Fruit fly (Drosophila melanogaster) whole organism, prepupa: ENCODE measurements around the gene BRWD3.
A peak's percentile ranks its signal among the peaks of the same experiment; 100 is the strongest.

ENCODE experiments used
- Blimp-1 ChIP-seq: fragments of 200-800 bp; sonication (Bioruptor generic); optimal IDR thresholded peaks from 3 replicates; lab custom pipeline; 2017; ENCODE audit warnings: missing biosample characterization, missing genetic modification characterization, mild to moderate bottlenecking, moderate library complexity, missing genetic modification reagents
- CG10631 ChIP-seq: fragments of 200-800 bp; sonication (Bioruptor generic); optimal IDR thresholded peaks from 2 replicates; lab custom pipeline; 2016; ENCODE audit warnings: missing biosample characterization, missing genetic modification characterization
- CG10669 ChIP-seq: fragments of 200-800 bp; sonication (Bioruptor generic); optimal IDR thresholded peaks from 3 replicates; lab custom pipeline; 2018; ENCODE audit warnings: missing biosample characterization, mild to moderate bottlenecking, missing genetic modification characterization, moderate library complexity
- CG11294 ChIP-seq: fragments of 200-800 bp; sonication (Bioruptor generic); IDR thresholded peaks from 2 replicates; pipeline ENCODE4 v1.3.6; 2022; ENCODE audit warnings: missing biosample characterization, missing genetic modification characterization
- CG11902 ChIP-seq: fragments of 200-800 bp; sonication (Bioruptor generic); optimal IDR thresholded peaks from 3 replicates; lab custom pipeline; 2016; ENCODE audit warnings: missing biosample characterization, missing genetic modification characterization
- CG1621 ChIP-seq: fragments of 200-800 bp; sonication (Bioruptor generic); optimal IDR thresholded peaks from 3 replicates; lab custom pipeline; 2018; ENCODE audit warnings: missing biosample characterization, mild to moderate bottlenecking, missing genetic modification characterization
- CG3032 ChIP-seq: fragments of 200-800 bp; optimal IDR thresholded peaks from 2 replicates; lab custom pipeline; 2019; ENCODE audit warnings: missing biosample characterization, mild to moderate bottlenecking, missing genetic modification characterization, moderate library complexity
- CG31627 ChIP-seq: fragments of 200-800 bp; sonication (Bioruptor generic); optimal IDR thresholded peaks from 3 replicates; lab custom pipeline; 2016; ENCODE audit warnings: missing biosample characterization, missing genetic modification characterization
- CG34406 ChIP-seq: fragments of 200-800 bp; sonication (Bioruptor generic); optimal IDR thresholded peaks from 3 replicates; lab custom pipeline; 2016; ENCODE audit warnings: missing biosample characterization, missing genetic modification characterization
- CG3919 ChIP-seq: fragments of 200-800 bp; sonication (Bioruptor generic); optimal IDR thresholded peaks from 3 replicates; lab custom pipeline; 2016; ENCODE audit warnings: missing biosample characterization, missing genetic modification characterization
- CG4318 ChIP-seq: fragments of 200-800 bp; sonication (Bioruptor generic); optimal IDR thresholded peaks from 3 replicates; lab custom pipeline; 2017; ENCODE audit warnings: missing biosample characterization, mild to moderate bottlenecking, missing genetic modification characterization
- CG6808 ChIP-seq: fragments of 200-800 bp; sonication (Bioruptor generic); optimal IDR thresholded peaks from 3 replicates; lab custom pipeline; 2017; ENCODE audit warnings: missing biosample characterization, missing genetic modification characterization, mild to moderate bottlenecking, moderate library complexity, missing genetic modification reagents
- CG8119 ChIP-seq: fragments of 200-800 bp; sonication (Bioruptor generic); IDR thresholded peaks from 3 replicates; pipeline ENCODE4 v1.3.6; 2022; ENCODE audit warnings: missing biosample characterization, missing genetic modification characterization
- CG8319 ChIP-seq: fragments of 200-800 bp; sonication (Bioruptor generic); optimal IDR thresholded peaks from 3 replicates; lab custom pipeline; 2016; ENCODE audit warnings: missing biosample characterization, missing genetic modification characterization
- CG8632 ChIP-seq: fragments of 200-800 bp; sonication (Bioruptor generic); optimal IDR thresholded peaks from 3 replicates; lab custom pipeline; 2016; ENCODE audit warnings: missing biosample characterization, missing genetic modification characterization
- Eip75B ChIP-seq: fragments of 200-800 bp; sonication (Bioruptor generic); optimal IDR thresholded peaks from 3 replicates; lab custom pipeline; 2016; ENCODE audit warnings: missing biosample characterization, missing genetic modification characterization
- Eip78C ChIP-seq: fragments of 200-800 bp; sonication (Bioruptor generic); peaks from one replicate; lab custom pipeline; 2016; ENCODE audit warnings: missing biosample characterization, missing genetic modification characterization
- Ets21C ChIP-seq: fragments of 200-800 bp; sonication (Bioruptor generic); optimal IDR thresholded peaks from 3 replicates; lab custom pipeline; 2016; ENCODE audit warnings: missing biosample characterization, missing genetic modification characterization
- Ets96B ChIP-seq: fragments of 200-800 bp; optimal IDR thresholded peaks from 2 replicates; lab custom pipeline; 2019; ENCODE audit warnings: missing biosample characterization, mild to moderate bottlenecking, missing genetic modification characterization, moderate library complexity
- Hr39 ChIP-seq: fragments of 200-800 bp; sonication (Bioruptor generic); optimal IDR thresholded peaks from 2 replicates; lab custom pipeline; 2016; ENCODE audit warnings: missing biosample characterization, missing genetic modification characterization
- Hr4 ChIP-seq: fragments of 200-800 bp; sonication (Bioruptor generic); optimal IDR thresholded peaks from 3 replicates; lab custom pipeline; 2016; ENCODE audit warnings: missing biosample characterization, missing genetic modification characterization
- OdsH ChIP-seq: fragments of 200-800 bp; sonication (Bioruptor generic); optimal IDR thresholded peaks from 3 replicates; lab custom pipeline; 2016; ENCODE audit warnings: missing biosample characterization, missing genetic modification characterization
- Sox102F ChIP-seq: fragments of 200-800 bp; sonication (Bioruptor generic); optimal IDR thresholded peaks from 2 replicates; lab custom pipeline; 2016; ENCODE audit warnings: missing biosample characterization, mild to moderate bottlenecking, missing genetic modification characterization
- Sox15 ChIP-seq: fragments of 200-800 bp; sonication (Bioruptor generic); optimal IDR thresholded peaks from 3 replicates; lab custom pipeline; 2016; ENCODE audit warnings: missing biosample characterization, missing genetic modification characterization
- eg ChIP-seq: fragments of 200-800 bp; sonication (Bioruptor generic); IDR thresholded peaks from 3 replicates; pipeline ENCODE4 v1.3.6; 2022; ENCODE audit warnings: missing biosample characterization, missing genetic modification characterization
- esn ChIP-seq: fragments of 200-800 bp; sonication (Bioruptor generic); optimal IDR thresholded peaks from 2 replicates; lab custom pipeline; 2016; ENCODE audit warnings: missing biosample characterization, mild to moderate bottlenecking, missing genetic modification characterization, moderate library complexity
- fd85E ChIP-seq: fragments of 200-800 bp; sonication (Bioruptor generic); optimal IDR thresholded peaks from 3 replicates; lab custom pipeline; 2016; ENCODE audit warnings: missing biosample characterization, missing genetic modification characterization
- lz ChIP-seq: fragments of 200-800 bp; sonication (Bioruptor generic); optimal IDR thresholded peaks from 3 replicates; lab custom pipeline; 2016; ENCODE audit warnings: missing biosample characterization, missing genetic modification characterization
- net ChIP-seq: fragments of 200-800 bp; sonication (Bioruptor generic); optimal IDR thresholded peaks from 3 replicates; lab custom pipeline; 2016; ENCODE audit warnings: missing biosample characterization, missing genetic modification characterization
- pdm3 ChIP-seq: fragments of 200-800 bp; sonication (Bioruptor generic); optimal IDR thresholded peaks from 3 replicates; lab custom pipeline; 2016; ENCODE audit warnings: missing biosample characterization, missing genetic modification characterization
- svp ChIP-seq: fragments of 200-800 bp; sonication (Bioruptor generic); peaks from one replicate; lab custom pipeline; 2016; ENCODE audit warnings: missing biosample characterization, missing genetic modification characterization
- topi ChIP-seq: fragments of 200-800 bp; sonication (Bioruptor generic); optimal IDR thresholded peaks from 3 replicates; lab custom pipeline; 2016; ENCODE audit warnings: missing biosample characterization, missing genetic modification characterization

BRWD3 gene

DNA sequence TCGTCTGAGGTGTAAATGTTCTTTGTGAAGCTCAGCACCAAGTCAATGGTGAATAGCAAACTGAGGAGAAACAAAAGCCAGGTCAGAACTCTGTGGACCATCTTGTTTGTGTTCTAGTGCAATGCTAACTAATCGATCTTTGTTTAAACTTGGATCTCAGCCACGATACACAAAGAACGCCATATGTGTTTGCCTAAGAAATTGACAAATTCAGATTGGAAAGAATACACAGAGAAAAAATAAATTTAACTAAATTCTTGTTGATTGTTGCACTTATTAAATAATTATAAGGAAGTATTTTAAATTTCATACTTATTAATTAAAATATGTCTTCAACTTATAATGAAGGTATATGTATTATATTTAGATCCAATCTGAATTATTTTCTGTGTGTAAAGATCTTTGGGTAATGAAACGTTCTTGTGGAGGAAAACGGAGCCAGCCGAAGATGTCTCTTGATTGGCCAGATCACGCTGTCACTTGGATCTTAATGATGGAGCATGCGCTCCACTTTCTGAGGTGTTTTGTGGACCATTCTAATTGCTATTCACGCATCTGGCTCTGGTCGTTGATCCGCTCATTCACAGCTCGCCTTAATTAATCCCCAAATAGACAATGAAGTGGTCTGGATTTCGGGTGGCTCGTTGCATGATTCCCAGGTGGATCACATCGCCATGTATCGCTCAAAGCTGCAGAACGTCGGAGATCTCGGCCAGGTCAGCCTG is 46.2 kb downstream of the BRWD3 start, which contains the start of the genes CG17784 and CG13613:
Gene CG17784 (minus strand): TSS at position 101 of the 725 bp plus-strand sequence.
Gene CG13613 (plus strand): TSS at position 675 of the 725 bp plus-strand sequence.
- TF ChIP-seq CG8632 (GFP tag; lab: Kevin White, UChicago) (no peak), lz (GFP tag; lab: Kevin White, UChicago) (no peak), net (GFP tag; lab: Kevin White, UChicago) (no peak)

DNA sequence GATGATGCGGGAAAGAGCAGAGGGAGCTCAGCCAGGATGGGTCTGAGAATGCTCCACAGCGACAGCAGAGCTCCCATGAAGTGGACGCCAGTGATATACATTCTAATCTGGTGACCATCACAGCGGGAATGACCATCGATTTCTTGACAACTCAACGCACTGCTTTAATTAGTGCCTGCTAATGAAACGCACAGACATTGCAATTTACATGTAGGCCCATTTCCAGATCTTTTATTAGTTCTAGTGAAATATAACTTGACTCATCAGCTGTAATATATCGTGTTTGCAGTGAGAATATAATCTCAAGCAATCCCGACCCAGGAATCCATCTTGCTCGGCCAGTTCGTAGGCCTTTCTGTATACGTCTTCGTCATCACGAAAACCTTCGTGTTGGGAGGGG is 48.3 kb downstream of the BRWD3 start, which contains the start of gene CG42811:
Gene CG42811 (minus strand): TSS at position 101 of the 400 bp plus-strand sequence.
- TF ChIP-seq Blimp-1 (no peak), Ets96B (no peak), fd85E (no peak), CG11902 (GFP tag; lab: Kevin White, UChicago) (no peak), CG10669 (GFP tag; lab: Kevin White, UChicago) (no peak), eg (GFP tag; lab: Robert Waterston, UW) (no peak), CG34406 (no peak), CG11294 (GFP tag; lab: Robert Waterston, UW) (no peak), CG3032 (no peak)
- TF ChIP-seq, all 60 proteins: peak for 0

DNA sequence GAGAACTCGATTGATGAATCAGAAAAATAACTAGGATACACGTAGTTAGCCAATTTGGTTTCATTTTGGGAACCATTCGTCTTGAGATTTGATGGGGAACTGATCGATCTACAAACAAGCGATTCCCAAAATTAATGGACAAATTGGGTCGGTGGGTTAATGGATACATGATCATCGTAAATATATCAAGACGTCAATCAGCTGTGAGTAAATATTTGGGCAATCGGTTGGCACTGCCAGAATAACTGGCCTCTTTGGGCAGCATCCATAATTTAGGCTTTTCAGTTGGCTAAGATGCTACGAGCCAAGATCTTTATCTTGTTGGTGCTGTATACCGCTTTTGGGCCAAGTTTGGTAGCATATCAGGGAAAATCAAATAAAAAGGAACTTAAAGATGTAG is 49.3 kb downstream of the BRWD3 start, which contains the start of the genes CG42812 and CG33341:
Gene CG42812 (minus strand): TSS at position 101 of the 400 bp plus-strand sequence.
Gene CG33341 (plus strand): TSS at position 295 of the 400 bp plus-strand sequence.
- peak; percentile 20 for TF ChIP-seq svp
- no peak for TF ChIP-seq Sox102F (GFP tag; lab: Kevin White, UChicago)

DNA sequence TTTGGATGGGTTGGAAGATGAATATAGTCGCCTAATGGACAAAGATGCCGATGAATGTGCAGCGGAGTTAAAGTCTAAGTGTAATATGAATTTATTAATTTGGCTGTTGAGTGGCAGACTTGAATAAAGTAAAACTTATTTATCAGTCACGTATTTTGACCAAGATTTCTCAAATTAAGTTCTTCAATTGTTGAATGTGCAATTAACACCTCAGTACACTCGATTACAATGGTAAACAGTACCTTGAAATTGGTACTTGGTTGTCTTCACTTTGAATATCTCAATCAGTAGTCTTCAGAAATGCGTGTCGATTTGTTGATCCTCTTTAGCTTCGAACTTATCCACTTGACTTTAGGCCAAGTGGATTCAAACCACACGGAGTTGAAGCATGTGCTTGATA is 50.5 kb downstream of the BRWD3 start, which contains the start of gene CG13614:
Gene CG13614 (plus strand): TSS at position 301 of the 400 bp plus-strand sequence.
- TF ChIP-seq Eip75B, result no peak
- TF ChIP-seq Blimp-1, result no peak
- TF ChIP-seq OdsH (GFP tag; lab: Kevin White, UChicago), result no peak
- no peak for TF ChIP-seq CG11294 (GFP tag; lab: Robert Waterston, UW)
- no peak for TF ChIP-seq Ets96B
- TF ChIP-seq Sox15 (GFP tag; lab: Kevin White, UChicago), result no peak
- no peak for TF ChIP-seq CG1621 (tag; lab: Kevin White, UChicago)
- no peak for TF ChIP-seq CG31627 (GFP tag; lab: Kevin White, UChicago)
- TF ChIP-seq Hr4 (GFP tag; lab: Kevin White, UChicago), result no peak
- TF ChIP-seq pdm3, result no peak
- TF ChIP-seq Eip78C, result no peak
- no peak for TF ChIP-seq esn (GFP tag; lab: Kevin White, UChicago)
- TF ChIP-seq topi (GFP tag; lab: Kevin White, UChicago), result no peak
- no peak for TF ChIP-seq CG8319
- no peak for TF ChIP-seq CG3919 (GFP tag; lab: Kevin White, UChicago)
- TF ChIP-seq Ets21C (GFP tag; lab: Kevin White, UChicago), result no peak
- TF ChIP-seq CG8119, result no peak

DNA sequence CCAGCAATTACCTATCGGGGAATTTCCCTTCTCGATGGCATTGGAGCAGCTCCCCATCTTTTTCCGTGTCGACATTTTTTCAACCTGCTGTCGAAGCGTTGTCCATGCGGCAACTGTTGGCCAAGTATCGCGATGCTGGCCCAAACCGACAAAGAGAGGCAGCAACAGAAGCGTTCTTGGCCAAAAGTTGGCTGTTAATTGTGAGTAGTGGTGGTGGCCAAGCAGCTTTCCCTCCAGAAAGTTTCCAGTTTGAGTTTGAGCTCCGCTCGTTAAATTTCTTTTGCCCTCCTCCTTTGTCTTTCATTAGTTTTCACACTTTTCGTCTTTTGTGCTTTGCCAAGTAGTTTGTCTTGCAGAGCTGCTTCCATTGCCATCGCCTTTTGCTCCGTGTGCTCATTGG is 53.9 kb downstream of the BRWD3 start, which contains the start of gene CG17782:
Gene CG17782 (minus strand): TSS at position 101 of the 400 bp plus-strand sequence.
- no peak for TF ChIP-seq Hr39 (GFP tag; lab: Kevin White, UChicago)
- no peak for TF ChIP-seq CG6808 (GFP tag; lab: Kevin White, UChicago)
- no peak for TF ChIP-seq CG4318 (GFP tag; lab: Kevin White, UChicago)
- TF ChIP-seq CG10669 (GFP tag; lab: Kevin White, UChicago), result no peak
- TF ChIP-seq CG10631 (GFP tag; lab: Kevin White, UChicago), result no peak
- TF ChIP-seq Eip78C, result no peak
- TF ChIP-seq OdsH (GFP tag; lab: Kevin White, UChicago), result no peak
